Worm (Caenorhabditis elegans) whole organism, mixed stage, embryonic: ENCODE data around the gene fbxa-213.

Experiments used
- blmp-1 ChIP-seq: fragments of 150-350 bp; optimal IDR thresholded peaks from 2 replicates; lab custom pipeline; 2014; ENCODE audit warnings: missing biosample characterization, missing genetic modification characterization
- ceh-39 ChIP-seq: fragments of 150-350 bp; optimal IDR thresholded peaks from 2 replicates; lab custom pipeline; 2014; ENCODE audit warnings: missing biosample characterization, missing genetic modification characterization
- ceh-43 ChIP-seq: fragments of 200-800 bp; sonication (Bioruptor generic); optimal IDR thresholded peaks from 2 replicates; lab custom pipeline; 2018; ENCODE audit warnings: mild to moderate bottlenecking, missing genetic modification characterization, moderate library complexity, missing compliant biosample characterization
- ceh-83 ChIP-seq: fragments of 200-800 bp; sonication (Bioruptor generic); optimal IDR thresholded peaks from 2 replicates; lab custom pipeline; 2018; ENCODE audit warnings: mild to moderate bottlenecking, missing genetic modification characterization, missing compliant biosample characterization
- ces-1 ChIP-seq: fragments of 150-350 bp; optimal IDR thresholded peaks from 2 replicates; lab custom pipeline; 2014; ENCODE audit warnings: missing biosample characterization, missing genetic modification reagents, missing genetic modification characterization
- drap-1 ChIP-seq: fragments of 200-800 bp; sonication (Bioruptor generic); optimal IDR thresholded peaks from 3 replicates; lab custom pipeline; 2018; ENCODE audit warnings: mild to moderate bottlenecking, missing genetic modification characterization, missing compliant biosample characterization
- elt-1 ChIP-seq: sonication (generic microtip); optimal IDR thresholded peaks from 2 replicates; lab custom pipeline; 2017; ENCODE audit warnings: missing genetic modification characterization, mild to moderate bottlenecking, missing compliant biosample characterization, antibody characterized with exemption, moderate library complexity, borderline replicate concordance; ENCODE audit not compliant: insufficient read depth
- flh-1 ChIP-seq: fragments of 200-800 bp; sonication (Bioruptor generic); optimal IDR thresholded peaks from 2 replicates; lab custom pipeline; 2018; ENCODE audit warnings: mild to moderate bottlenecking, missing genetic modification characterization, moderate library complexity, missing compliant biosample characterization
- ham-2 ChIP-seq: fragments of 200-800 bp; sonication (Bioruptor generic); optimal IDR thresholded peaks from 2 replicates; lab custom pipeline; 2018; ENCODE audit warnings: mild to moderate bottlenecking, missing genetic modification characterization, missing compliant biosample characterization
- hlh-1 ChIP-seq: fragments of 150-350 bp; optimal IDR thresholded peaks from 2 replicates; lab custom pipeline; 2014; ENCODE audit warnings: missing biosample characterization, missing genetic modification reagents, missing genetic modification characterization
- lin-13 ChIP-seq: fragments of 150-350 bp; optimal IDR thresholded peaks from 2 replicates; lab custom pipeline; 2014; ENCODE audit warnings: missing biosample characterization, missing genetic modification characterization
- lin-32 ChIP-seq: fragments of 200-800 bp; sonication (Bioruptor generic); optimal IDR thresholded peaks from 2 replicates; lab custom pipeline; 2018; ENCODE audit warnings: mild to moderate bottlenecking, missing genetic modification characterization, missing compliant biosample characterization
- lsy-2 ChIP-seq: fragments of 150-350 bp; optimal IDR thresholded peaks from 2 replicates; lab custom pipeline; 2014; ENCODE audit warnings: missing biosample characterization, missing genetic modification characterization
- mep-1 ChIP-seq: fragments of 150-350 bp; optimal IDR thresholded peaks from 2 replicates; lab custom pipeline; 2017; ENCODE audit warnings: missing biosample characterization, missing genetic modification reagents, missing genetic modification characterization, inconsistent platforms
- mls-2 ChIP-seq: sonication (generic microtip); optimal IDR thresholded peaks from 2 replicates; lab custom pipeline; 2016; ENCODE audit warnings: mild to moderate bottlenecking, missing genetic modification characterization, moderate library complexity, missing compliant biosample characterization
- nhr-12 ChIP-seq: fragments of 150-350 bp; optimal IDR thresholded peaks from 2 replicates; lab custom pipeline; 2014; ENCODE audit warnings: missing biosample characterization, missing genetic modification characterization
- nhr-237 ChIP-seq: fragments of 150-350 bp; optimal IDR thresholded peaks from 2 replicates; lab custom pipeline; 2014; ENCODE audit warnings: missing biosample characterization, missing genetic modification characterization
- nhr-28 ChIP-seq: fragments of 150-350 bp; optimal IDR thresholded peaks from 2 replicates; lab custom pipeline; 2014; ENCODE audit warnings: missing biosample characterization, missing genetic modification characterization
- nhr-76 ChIP-seq: sonication (generic microtip); optimal IDR thresholded peaks from 2 replicates; lab custom pipeline; 2017; ENCODE audit warnings: missing biosample characterization, missing genetic modification characterization
- pha-4 ChIP-seq: fragments of 150-350 bp; optimal IDR thresholded peaks from 2 replicates; lab custom pipeline; 2018; ENCODE audit warnings: missing biosample characterization, missing genetic modification reagents, missing genetic modification characterization
- sem-2 ChIP-seq: fragments of 200-800 bp; sonication (Bioruptor generic); optimal IDR thresholded peaks from 2 replicates; lab custom pipeline; 2018; ENCODE audit warnings: mild to moderate bottlenecking, missing genetic modification characterization, missing compliant biosample characterization
- snpc-4 ChIP-seq: fragments of 150-350 bp; optimal IDR thresholded peaks from 2 replicates; lab custom pipeline; 2014; ENCODE audit warnings: missing biosample characterization, missing genetic modification characterization
- sptf-1 ChIP-seq: sonication (generic microtip); optimal IDR thresholded peaks from 2 replicates; lab custom pipeline; 2017; ENCODE audit warnings: mild to moderate bottlenecking, missing genetic modification characterization, moderate library complexity, missing compliant biosample characterization
- tbx-8 ChIP-seq: fragments of 200-800 bp; sonication (Bioruptor generic); optimal IDR thresholded peaks from 2 replicates; lab custom pipeline; 2018; ENCODE audit warnings: mild to moderate bottlenecking, missing genetic modification characterization, moderate library complexity, missing compliant biosample characterization
- unc-39 ChIP-seq: fragments of 150-350 bp; optimal IDR thresholded peaks from 2 replicates; lab custom pipeline; 2014; ENCODE audit warnings: missing biosample characterization, missing genetic modification characterization
- unc-62 ChIP-seq: fragments of 150-350 bp; optimal IDR thresholded peaks from 2 replicates; lab custom pipeline; 2014; ENCODE audit warnings: missing biosample characterization, missing genetic modification reagents, missing genetic modification characterization
- zip-8 ChIP-seq: fragments of 150-350 bp; optimal IDR thresholded peaks from 2 replicates; lab custom pipeline; 2014; ENCODE audit warnings: missing biosample characterization, missing genetic modification characterization
- ztf-11 ChIP-seq: fragments of 150-350 bp; optimal IDR thresholded peaks from 2 replicates; lab custom pipeline; 2014; ENCODE audit warnings: missing biosample characterization, missing genetic modification characterization

The fbxa-213 gene

DNA sequence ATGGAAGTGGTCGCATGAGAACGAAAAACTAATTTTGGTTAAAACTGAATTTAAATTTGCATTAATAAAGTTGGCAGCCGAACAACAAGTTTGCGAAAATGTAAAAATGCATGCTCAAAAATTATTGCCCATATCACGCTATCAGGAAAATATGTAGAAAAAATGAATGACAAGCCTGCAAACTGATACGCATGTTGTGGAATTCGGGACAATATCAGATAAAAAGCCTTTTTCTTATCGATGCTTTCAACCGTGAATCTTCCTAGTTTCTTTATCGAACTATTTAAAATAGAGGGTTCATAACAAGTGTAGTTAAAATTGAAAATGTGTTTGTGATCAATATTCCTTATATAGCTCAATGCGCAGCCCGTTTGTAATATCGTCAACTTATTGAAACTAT is 22.6 kb downstream of the fbxa-213 start:
- no peak for TF ChIP-seq unc-39 (tag; lab: Kevin White, UChicago)
- no peak for TF ChIP-seq nhr-237 (tag; lab: Kevin White, UChicago)
- TF ChIP-seq unc-62 (GFP tag; lab: Kevin White, UChicago) = no peak
- no peak for TF ChIP-seq ham-2 (GFP tag; lab: Kevin White, UChicago)
- no peak for TF ChIP-seq flh-1

DNA sequence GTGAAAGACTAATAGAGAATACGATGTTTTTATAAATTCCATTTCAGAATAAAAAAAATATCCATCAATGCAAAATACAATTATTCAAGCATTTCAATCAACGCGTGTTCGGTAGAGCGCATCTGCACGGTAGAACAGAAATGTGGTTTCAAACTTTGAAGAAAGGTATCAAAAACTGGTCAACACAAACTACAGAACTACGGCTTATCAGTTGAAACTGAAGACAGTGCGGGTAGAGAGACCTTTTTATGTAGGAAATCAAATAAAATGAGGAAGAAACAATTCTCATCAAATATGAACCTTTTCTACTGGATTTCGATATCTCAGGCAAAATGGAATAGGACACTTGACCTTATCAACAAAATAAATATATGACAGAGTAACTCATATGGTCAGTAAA is 24.2 kb downstream of the fbxa-213 start:
- no peak for TF ChIP-seq nhr-76 (tag; lab: Kevin White, UChicago)
- no peak for TF ChIP-seq nhr-237 (tag; lab: Kevin White, UChicago)
- no peak for TF ChIP-seq zip-8 (tag; lab: Kevin White, UChicago)
- no peak for TF ChIP-seq mls-2

DNA sequence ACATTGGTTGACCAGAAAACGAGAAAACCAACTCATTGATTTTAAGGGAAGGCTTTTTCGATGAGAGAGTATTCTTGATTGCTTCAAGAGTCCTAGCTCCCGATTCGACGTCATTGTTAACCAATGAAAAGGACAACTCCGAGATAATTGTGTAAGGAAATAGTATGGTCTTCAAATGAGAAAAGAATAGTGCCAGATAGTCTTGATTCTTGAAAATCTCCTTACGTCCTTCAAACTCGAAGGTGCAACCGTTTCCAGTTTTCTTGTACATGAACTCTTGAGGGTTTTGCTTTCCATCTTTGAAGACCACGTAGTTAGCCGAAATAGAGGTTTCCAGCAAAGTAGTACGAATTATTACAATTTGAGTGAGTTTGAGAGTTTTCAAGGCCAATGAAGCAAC is 25.4 kb downstream of the fbxa-213 start:
- TF ChIP-seq elt-1 (tag; lab: Kevin White, UChicago) (no peak), ham-2 (GFP tag; lab: Kevin White, UChicago) (no peak), flh-1 (no peak), lsy-2 (tag; lab: Kevin White, UChicago) (no peak), sptf-1 (no peak), hlh-1 (tag; lab: Kevin White, UChicago) (no peak), nhr-237 (tag; lab: Kevin White, UChicago) (no peak), blmp-1 (tag; lab: Kevin White, UChicago) (no peak), mls-2 (no peak), ztf-11 (no peak)

DNA sequence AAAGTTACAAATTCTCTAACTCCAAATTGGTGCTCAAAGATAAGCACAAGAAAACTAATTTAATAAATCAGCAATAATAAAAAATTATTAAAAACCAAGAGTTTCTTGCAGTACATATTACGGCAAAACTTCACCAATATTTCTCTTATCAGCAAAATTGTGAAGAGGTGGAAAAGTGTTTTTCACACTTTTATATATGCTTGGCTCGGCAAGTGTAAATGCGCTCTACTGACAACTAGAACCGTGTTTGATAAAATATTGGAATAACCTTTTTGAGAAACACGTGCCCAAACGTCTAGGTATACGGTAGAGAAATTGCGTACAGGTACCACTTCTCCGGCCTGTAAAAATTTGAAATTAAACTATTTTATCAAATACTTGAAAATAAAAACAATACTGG is 27.3 kb downstream of the fbxa-213 start, which contains the start of gene R10E8.8:
Gene R10E8.8 (minus strand): TSS at position 343 of the 400 bp plus-strand sequence.
- no peak for TF ChIP-seq hlh-1 (tag; lab: Kevin White, UChicago)
- no peak for TF ChIP-seq blmp-1 (tag; lab: Kevin White, UChicago)
- TF ChIP-seq pha-4 (tag; lab: Kevin White, UChicago) = no peak
- TF ChIP-seq ceh-83 (GFP tag; lab: Kevin White, UChicago) = no peak
- no peak for TF ChIP-seq nhr-28 (tag; lab: Kevin White, UChicago)
- TF ChIP-seq ceh-43 (GFP tag; lab: Kevin White, UChicago) = no peak
- TF ChIP-seq tbx-8 (GFP tag; lab: Kevin White, UChicago) = no peak
- no peak for TF ChIP-seq mep-1
- no peak for TF ChIP-seq elt-1 (tag; lab: Kevin White, UChicago)
- no peak for TF ChIP-seq ham-2 (GFP tag; lab: Kevin White, UChicago)
- no peak for TF ChIP-seq ceh-39 (tag; lab: Kevin White, UChicago)
- TF ChIP-seq drap-1 (GFP tag; lab: Kevin White, UChicago) = no peak
- no peak for TF ChIP-seq nhr-76 (tag; lab: Kevin White, UChicago)
- no peak for TF ChIP-seq zip-8 (tag; lab: Kevin White, UChicago)
- no peak for TF ChIP-seq flh-1
- no peak for TF ChIP-seq mls-2
- TF ChIP-seq lin-32 (GFP tag; lab: Kevin White, UChicago) = no peak
- TF ChIP-seq sem-2 (GFP tag; lab: Kevin White, UChicago) = no peak

DNA sequence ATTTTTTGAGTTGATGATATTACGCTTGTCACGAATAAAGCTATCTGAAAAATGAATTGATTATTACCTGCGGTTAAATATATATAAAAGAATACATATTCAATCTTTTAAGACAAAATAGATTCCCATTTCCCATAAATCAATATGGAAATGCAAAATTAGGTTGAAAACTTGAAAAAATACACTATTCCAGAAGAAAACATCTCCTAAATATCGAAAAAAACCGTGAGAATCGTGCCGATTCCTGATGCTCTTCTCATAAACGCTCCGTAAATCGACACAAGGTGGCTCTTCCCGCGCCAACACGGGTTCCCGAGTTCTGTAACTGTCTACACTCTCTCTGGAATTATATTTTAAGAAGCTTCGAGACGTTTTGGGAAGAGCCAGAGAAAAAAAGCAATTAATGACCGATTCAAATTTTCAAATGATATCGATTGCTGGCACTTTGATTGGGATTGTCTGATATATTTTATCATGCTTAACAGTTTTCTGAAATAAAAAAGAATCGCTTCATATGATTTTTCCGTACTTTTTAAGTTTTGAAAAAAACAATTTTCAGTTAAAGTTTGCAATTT is 31.8 kb downstream of the fbxa-213 start, which contains the start of gene R10E8.3:
Gene R10E8.3 (minus strand): TSS at position 51 of the 575 bp plus-strand sequence.
- TF ChIP-seq mep-1 = no peak
- no peak for TF ChIP-seq tbx-8 (GFP tag; lab: Kevin White, UChicago)
- no peak for TF ChIP-seq lin-32 (GFP tag; lab: Kevin White, UChicago)
- no peak for TF ChIP-seq ces-1 (GFP tag; lab: Kevin White, UChicago)
- TF ChIP-seq ham-2 (GFP tag; lab: Kevin White, UChicago) = no peak
- TF ChIP-seq unc-39 (tag; lab: Kevin White, UChicago) = no peak
- no peak for TF ChIP-seq mls-2
- no peak for TF ChIP-seq lsy-2 (tag; lab: Kevin White, UChicago)
- TF ChIP-seq nhr-12 = no peak
- no peak for TF ChIP-seq blmp-1 (tag; lab: Kevin White, UChicago)
- TF ChIP-seq ceh-39 (tag; lab: Kevin White, UChicago) = no peak
- no peak for TF ChIP-seq pha-4 (tag; lab: Kevin White, UChicago)
- no peak for TF ChIP-seq elt-1 (tag; lab: Kevin White, UChicago)
- no peak for TF ChIP-seq zip-8 (tag; lab: Kevin White, UChicago)
- TF ChIP-seq nhr-76 (tag; lab: Kevin White, UChicago) = no peak
- no peak for TF ChIP-seq lin-13 (tag; lab: Kevin White, UChicago)
- no peak for TF ChIP-seq snpc-4 (tag; lab: Kevin White, UChicago)
